Worm (Caenorhabditis elegans): ENCODE measurements around the gene F22F7.4.
"Not testable (repeated sequence)": the region's sequence is repeated elsewhere in the genome, so short reads cannot be mapped to it uniquely, and the experiment has no call there.

- not testable (repeated sequence) for TF ChIP-seq ama-1 (optimal IDR thresholded peaks at IDR 0.05); hmbx-1 (tag; optimal IDR thresholded peaks at IDR 0.05)
These were observed 15.6 kb downstream of the F22F7.4 start, which contains the start of gene ztf-28 for ce11 chrV:2090321-2090720.

Measured in whole organism, early embryonic.